Fruit fly (Drosophila melanogaster) whole organism: Measurements from ENCODE around the gene CG34461.

Experiments used
- Dll ChIP-seq: fragments of >200 bp; optimal IDR thresholded peaks from 2 replicates; lab custom pipeline; 2017
- usp ChIP-seq: fragments of >200 bp; optimal IDR thresholded peaks from 2 replicates; lab custom pipeline; 2017; ENCODE audit warnings: missing biosample characterization, missing genetic modification characterization, mixed read lengths

DNA sequence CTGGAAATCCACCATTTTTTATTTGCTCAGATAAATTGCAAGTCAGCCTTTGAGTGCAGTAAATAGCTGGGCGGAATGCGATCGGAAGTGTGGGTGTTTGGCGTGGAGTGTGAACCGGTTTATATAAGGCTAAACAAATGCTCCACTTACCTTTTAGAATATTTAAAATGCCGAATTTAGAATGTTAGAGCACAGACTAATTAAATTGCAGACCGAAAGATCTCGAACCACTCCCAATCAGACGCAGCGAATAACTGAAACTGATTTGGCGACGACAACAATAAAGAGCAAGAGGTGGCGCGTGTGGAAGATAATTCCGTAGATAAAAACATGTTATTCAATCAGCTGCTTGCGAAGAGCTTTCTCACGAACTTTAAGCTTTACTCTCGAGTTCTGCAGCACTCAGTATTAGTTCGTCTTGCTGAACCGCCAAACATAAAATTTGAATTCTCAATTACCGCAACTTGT, 35.0 kb downstream of the CG34461 start, which contains the start of gene Idh:
- TF ChIP-seq Dll (lab: Kevin White, UChicago) (no peak), usp (GFP tag; lab: Kevin White, UChicago) (no peak)
